Fruit fly (Drosophila melanogaster): ENCODE measurements around the gene CG9205.
A peak's percentile ranks its signal among the peaks of the same experiment; 100 is the strongest.

Gene CG9205

dm6 chr3L:1084380-1085097 lies 50.0 kb downstream of the CG9205 start:
- no peak for TF ChIP-seq Jra (GFP tag; optimal IDR thresholded peaks at IDR 0.05)
- peak; percentile 38 for TF ChIP-seq psq (GFP tag; optimal IDR thresholded peaks at IDR 0.05)
- peak; percentile 42 for TF ChIP-seq fru (GFP tag; optimal IDR thresholded peaks at IDR 0.05)
- TF ChIP-seq HLH106 (tag; optimal IDR thresholded peaks at IDR 0.05), result peak; percentile 15
- TF ChIP-seq rgr (GFP tag; optimal IDR thresholded peaks at IDR 0.05), result peak; percentile 32
- peak; percentile 15 for TF ChIP-seq dmrt93B (GFP tag; optimal IDR thresholded peaks at IDR 0.05)
- peak; percentile 28 for TF ChIP-seq OdsH (GFP tag; optimal IDR thresholded peaks at IDR 0.05)
- TF ChIP-seq woc (GFP tag; optimal IDR thresholded peaks at IDR 0.05), result no peak
- no peak for TF ChIP-seq sage (GFP tag; optimal IDR thresholded peaks at IDR 0.05)
- TF ChIP-seq jim (GFP tag; optimal IDR thresholded peaks at IDR 0.05), result no peak
- TF ChIP-seq foxo (GFP tag; optimal IDR thresholded peaks at IDR 0.05), result peak in 1 of 2 experiments; percentile 64
- no peak for TF ChIP-seq sv (GFP tag; optimal IDR thresholded peaks at IDR 0.05)
- no peak for TF ChIP-seq Dif (GFP tag; optimal IDR thresholded peaks at IDR 0.05; ENCODE audit: partially characterized antibody)
- TF ChIP-seq Myc (optimal IDR thresholded peaks at IDR 0.05), result no peak
- TF ChIP-seq ey (GFP tag; optimal IDR thresholded peaks at IDR 0.05), result no peak

Measured in whole organism, wandering third instar larva.